Worm (Caenorhabditis elegans) whole organism, L2 larva: ENCODE data around the gene Y37E11AM.2.

Experiments used
- C34F6.9 ChIP-seq: fragments of 150-350 bp; optimal IDR thresholded peaks from 2 replicates; lab custom pipeline; 2014; ENCODE audit warnings: missing biosample characterization, missing genetic modification characterization
- F13H6.1 ChIP-seq: sonication (generic microtip); optimal IDR thresholded peaks from 2 replicates; lab custom pipeline; 2016; ENCODE audit warnings: missing genetic modification characterization, missing compliant biosample characterization
- R02D3.7 ChIP-seq: fragments of 150-350 bp; optimal IDR thresholded peaks from 2 replicates; lab custom pipeline; 2014; ENCODE audit warnings: missing biosample characterization, missing genetic modification characterization
- Y55F3AM.14 ChIP-seq: fragments of 200-800 bp; sonication (Bioruptor generic); optimal IDR thresholded peaks from 2 replicates; lab custom pipeline; 2018; ENCODE audit warnings: mild to moderate bottlenecking, missing genetic modification characterization, missing compliant biosample characterization
- alr-1 ChIP-seq: fragments of 150-350 bp; optimal IDR thresholded peaks from 2 replicates; lab custom pipeline; 2014; ENCODE audit warnings: missing biosample characterization, missing genetic modification characterization
- ama-1 ChIP-seq: fragments of 150-350 bp; optimal IDR thresholded peaks from 2 replicates; lab custom pipeline; 2018; ENCODE audit warnings: inconsistent platforms
- blmp-1 ChIP-seq: sonication (generic microtip); optimal IDR thresholded peaks from 2 replicates; lab custom pipeline; 2017; ENCODE audit warnings: missing genetic modification characterization, mild to moderate bottlenecking, missing compliant biosample characterization, antibody characterized with exemption, moderate library complexity; ENCODE audit not compliant: insufficient read depth
- ceh-16 ChIP-seq: fragments of 150-350 bp; optimal IDR thresholded peaks from 2 replicates; lab custom pipeline; 2014; ENCODE audit warnings: missing biosample characterization, missing genetic modification characterization
- crh-2 ChIP-seq: sonication (generic microtip); optimal IDR thresholded peaks from 2 replicates; lab custom pipeline; 2017; ENCODE audit warnings: missing biosample characterization, missing genetic modification characterization
- egl-27 ChIP-seq: sonication (generic microtip); optimal IDR thresholded peaks from 3 replicates; lab custom pipeline; 2017; ENCODE audit warnings: missing biosample characterization, missing genetic modification reagents, missing genetic modification characterization
- elt-3 ChIP-seq: sonication (generic microtip); optimal IDR thresholded peaks from 2 replicates; lab custom pipeline; 2017; ENCODE audit warnings: missing biosample characterization, missing genetic modification characterization
- fos-1 ChIP-seq: fragments of 150-350 bp; optimal IDR thresholded peaks from 2 replicates; lab custom pipeline; 2014; ENCODE audit warnings: missing biosample characterization, missing genetic modification characterization
- lin-11 ChIP-seq: fragments of 150-350 bp; sonication (generic microtip); optimal IDR thresholded peaks from 2 replicates; lab custom pipeline; 2014; ENCODE audit warnings: missing biosample characterization, missing genetic modification characterization, inconsistent platforms, mixed read lengths
- lsy-2 ChIP-seq, 2 experiments: fragments of 150-350 bp in 1 of 2; sonication (generic microtip) in 1 of 2; optimal IDR thresholded peaks; 2 replicates each; lab custom pipeline; 2014 to 2017; ENCODE audit warnings: missing biosample characterization in 2 of 2, missing genetic modification characterization in 2 of 2
- mab-5 ChIP-seq: fragments of 150-350 bp; optimal IDR thresholded peaks from 2 replicates; lab custom pipeline; 2014; ENCODE audit warnings: missing biosample characterization, missing genetic modification characterization
- mdl-1 ChIP-seq, 2 experiments: fragments of 150-350 bp in 1 of 2; sonication (generic microtip) in 1 of 2; optimal IDR thresholded peaks; 2 replicates each; lab custom pipeline; 2017; ENCODE audit warnings: missing biosample characterization in 2 of 2, missing genetic modification characterization in 2 of 2
- nhr-10 ChIP-seq: sonication (generic microtip); optimal IDR thresholded peaks from 2 replicates; lab custom pipeline; 2017; ENCODE audit warnings: missing biosample characterization, missing genetic modification characterization
- nhr-12 ChIP-seq: fragments of 150-350 bp; optimal IDR thresholded peaks from 2 replicates; lab custom pipeline; 2014; ENCODE audit warnings: missing biosample characterization, missing genetic modification characterization
- nhr-129 ChIP-seq: fragments of 150-350 bp; optimal IDR thresholded peaks from 2 replicates; lab custom pipeline; 2014; ENCODE audit warnings: missing biosample characterization, missing genetic modification characterization
- nhr-21 ChIP-seq: fragments of 150-350 bp; optimal IDR thresholded peaks from 2 replicates; lab custom pipeline; 2014; ENCODE audit warnings: missing biosample characterization, missing genetic modification characterization
- nhr-23 ChIP-seq: fragments of 150-350 bp; optimal IDR thresholded peaks from 2 replicates; lab custom pipeline; 2014; ENCODE audit warnings: missing biosample characterization, missing genetic modification reagents, missing genetic modification characterization
- nhr-237 ChIP-seq: fragments of 150-350 bp; optimal IDR thresholded peaks from 2 replicates; lab custom pipeline; 2014; ENCODE audit warnings: missing biosample characterization, missing genetic modification characterization
- nhr-25 ChIP-seq: fragments of 150-350 bp; sonication (generic microtip); optimal IDR thresholded peaks from 3 replicates; lab custom pipeline; 2014; ENCODE audit warnings: missing biosample characterization, missing genetic modification characterization
- nhr-6 ChIP-seq: fragments of 150-350 bp; optimal IDR thresholded peaks from 2 replicates; lab custom pipeline; 2014; ENCODE audit warnings: missing biosample characterization, missing genetic modification characterization
- nhr-77 ChIP-seq: fragments of 150-350 bp; optimal IDR thresholded peaks from 2 replicates; lab custom pipeline; 2014; ENCODE audit warnings: missing biosample characterization, missing genetic modification characterization
- peb-1 ChIP-seq: fragments of 150-350 bp; optimal IDR thresholded peaks from 2 replicates; lab custom pipeline; 2014; ENCODE audit warnings: missing biosample characterization, missing genetic modification characterization
- sem-4 ChIP-seq: fragments of 150-350 bp; optimal IDR thresholded peaks from 2 replicates; lab custom pipeline; 2014; ENCODE audit warnings: missing biosample characterization, missing genetic modification reagents, missing genetic modification characterization
- skn-1 ChIP-seq: sonication (generic microtip); optimal IDR thresholded peaks from 2 replicates; lab custom pipeline; 2017; ENCODE audit warnings: missing biosample characterization, missing genetic modification characterization
- sma-9 ChIP-seq, 2 experiments: fragments of 150-350 bp in 1 of 2; sonication (generic microtip) in 1 of 2; optimal IDR thresholded peaks; 2 replicates each; lab custom pipeline; 2014 to 2016; ENCODE audit warnings: missing genetic modification characterization in 2 of 2, mild to moderate bottlenecking in 1 of 2, missing biosample characterization in 1 of 2, missing compliant biosample characterization in 1 of 2, missing genetic modification reagents in 1 of 2, moderate library complexity in 1 of 2
- snpc-4 ChIP-seq: fragments of 150-350 bp; optimal IDR thresholded peaks from 2 replicates; lab custom pipeline; 2014; ENCODE audit warnings: missing biosample characterization, missing genetic modification characterization
- unc-55 ChIP-seq: fragments of 150-350 bp; sonication (generic microtip); optimal IDR thresholded peaks from 3 replicates; lab custom pipeline; 2014; ENCODE audit warnings: missing biosample characterization, missing genetic modification reagents, missing genetic modification characterization
- unc-62 ChIP-seq: fragments of 150-350 bp; optimal IDR thresholded peaks from 2 replicates; lab custom pipeline; 2014; ENCODE audit warnings: missing biosample characterization, missing genetic modification reagents, missing genetic modification characterization
- ztf-1 ChIP-seq: fragments of 200-800 bp; sonication (Bioruptor generic); conservative IDR thresholded peaks from 2 replicates; pipeline ENCODE4 v1.3.6; 2022; ENCODE audit warnings: missing genetic modification characterization, missing compliant biosample characterization
- ztf-11 ChIP-seq: sonication (generic microtip); optimal IDR thresholded peaks from 2 replicates; lab custom pipeline; 2017; ENCODE audit warnings: missing biosample characterization, missing genetic modification characterization

Y37E11AM.2 gene

ce11 chrIV:3764012-3764549, 38.8 kb upstream of the Y37E11AM.2 start:
- TF ChIP-seq snpc-4 (tag; lab: Kevin White, UChicago) (no peak), ama-1 (lab: Kevin White, UChicago) (no peak), nhr-237 (tag; lab: Kevin White, UChicago) (no peak), nhr-23 (no peak), nhr-129 (tag; lab: Kevin White, UChicago) (no peak), F13H6.1 (tag; lab: Kevin White, UChicago) (no peak), sma-9 (GFP tag; optimal IDR thresholded peaks at IDR 0.05; lab: Kevin White, UChicago) (no peak), sma-9 (tag; optimal IDR thresholded peaks at IDR 0.05; lab: Kevin White, UChicago) (no peak)

ce11 chrIV:3759823-3760222, 34.6 kb upstream of the Y37E11AM.2 start:
- TF ChIP-seq skn-1 (tag; lab: Kevin White, UChicago): no peak
- no peak for TF ChIP-seq peb-1 (tag; lab: Kevin White, UChicago)
- no peak for TF ChIP-seq ceh-16 (tag; lab: Kevin White, UChicago)
- TF ChIP-seq nhr-21 (tag; lab: Kevin White, UChicago): no peak
- no peak for TF ChIP-seq alr-1 (tag; lab: Kevin White, UChicago)
- no peak for TF ChIP-seq ama-1 (lab: Kevin White, UChicago)
- TF ChIP-seq unc-62 (GFP tag; lab: Kevin White, UChicago): no peak
- TF ChIP-seq elt-3 (tag; lab: Kevin White, UChicago): no peak
- no peak for TF ChIP-seq C34F6.9 (tag; lab: Kevin White, UChicago)
- TF ChIP-seq ztf-1 (GFP tag; lab: Robert Waterston, UW): no peak
- no peak for TF ChIP-seq ztf-11
- no peak for TF ChIP-seq nhr-129 (tag; lab: Kevin White, UChicago)
- TF ChIP-seq egl-27 (tag; lab: Kevin White, UChicago): no peak
- no peak for TF ChIP-seq fos-1 (tag; lab: Kevin White, UChicago)
- TF ChIP-seq R02D3.7: no peak
- no peak for TF ChIP-seq nhr-12

ce11 chrIV:3755921-3756320, 30.7 kb upstream of the Y37E11AM.2 start, which contains the start of gene best-20:
TSS of gene best-20 (plus strand) at chrIV:3756221.
- TF ChIP-seq egl-27 (tag; lab: Kevin White, UChicago) (no peak), lin-11 (no peak), ztf-11 (no peak), unc-55 (GFP tag; lab: Kevin White, UChicago) (no peak), unc-62 (GFP tag; lab: Kevin White, UChicago) (no peak), nhr-129 (tag; lab: Kevin White, UChicago) (no peak), lsy-2 (tag; optimal IDR thresholded peaks at IDR 0.05; lab: Kevin White, UChicago) (no peak), elt-3 (tag; lab: Kevin White, UChicago) (no peak), nhr-23 (no peak), nhr-77 (no peak), sma-9 (GFP tag; optimal IDR thresholded peaks at IDR 0.05; lab: Kevin White, UChicago) (no peak), sma-9 (tag; optimal IDR thresholded peaks at IDR 0.05; lab: Kevin White, UChicago) (no peak), crh-2 (tag; lab: Kevin White, UChicago) (no peak), nhr-21 (tag; lab: Kevin White, UChicago) (no peak), ceh-16 (tag; lab: Kevin White, UChicago) (no peak), mdl-1 (tag; optimal IDR thresholded peaks at IDR 0.05; lab: Kevin White, UChicago) (no peak), sem-4 (tag; lab: Kevin White, UChicago) (no peak), mab-5 (tag; lab: Kevin White, UChicago) (no peak), nhr-6 (tag; lab: Kevin White, UChicago) (no peak), blmp-1 (no peak), nhr-10 (tag; lab: Kevin White, UChicago) (no peak)

DNA sequence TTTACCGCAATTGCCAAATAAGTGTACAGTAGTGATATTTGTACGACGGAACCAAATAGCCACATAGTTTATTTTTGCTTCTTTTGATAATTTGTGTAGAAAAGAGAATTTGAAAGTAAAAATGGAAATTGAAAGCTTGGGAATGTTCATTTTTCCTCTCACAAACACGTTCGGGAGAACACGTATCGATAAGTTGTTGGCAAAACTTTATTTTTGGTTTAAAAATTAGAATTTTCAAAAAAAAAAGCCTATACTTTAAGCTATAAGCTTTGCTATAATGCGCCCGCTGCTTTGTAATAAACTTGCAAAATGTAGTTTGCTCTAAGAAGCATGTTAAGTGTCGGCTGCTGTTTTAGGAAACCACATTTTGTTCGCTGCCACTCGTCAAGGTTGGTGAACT, 30.1 kb upstream of the Y37E11AM.2 start, which contains the start of gene Y37E11AR.7:
TSS of gene Y37E11AR.7 (minus strand) at position 101 of the 400 bp plus-strand sequence.
- TF ChIP-seq nhr-25 (tag; lab: Kevin White, UChicago) (no peak), Y55F3AM.14 (no peak), fos-1 (tag; lab: Kevin White, UChicago) (no peak), nhr-21 (tag; lab: Kevin White, UChicago) (no peak), elt-3 (tag; lab: Kevin White, UChicago) (no peak), nhr-12 (no peak), R02D3.7 (no peak), ztf-1 (GFP tag; lab: Robert Waterston, UW) (no peak), sma-9 (GFP tag; optimal IDR thresholded peaks at IDR 0.05; lab: Kevin White, UChicago) (no peak), sma-9 (tag; optimal IDR thresholded peaks at IDR 0.05; lab: Kevin White, UChicago) (no peak), peb-1 (tag; lab: Kevin White, UChicago) (no peak)
